Worm (Caenorhabditis elegans) whole organism, late embryonic: ENCODE data around the gene Y54G2A.77.

Experiments
- ceh-9 ChIP-seq: sonication (generic microtip); optimal IDR thresholded peaks from 2 replicates; lab custom pipeline; 2016; ENCODE audit warnings: mild to moderate bottlenecking, missing genetic modification characterization, inconsistent platforms, missing compliant biosample characterization
- fkh-10 ChIP-seq: fragments of 150-350 bp; optimal IDR thresholded peaks from 2 replicates; lab custom pipeline; 2014; ENCODE audit warnings: missing biosample characterization, missing genetic modification reagents, missing genetic modification characterization
- hlh-13 ChIP-seq: fragments of 200-800 bp; sonication (Bioruptor generic); optimal IDR thresholded peaks from 2 replicates; lab custom pipeline; 2018; ENCODE audit warnings: mild to moderate bottlenecking, missing genetic modification characterization, missing compliant biosample characterization
- hlh-30 ChIP-seq: sonication (generic microtip); optimal IDR thresholded peaks from 2 replicates; lab custom pipeline; 2017; ENCODE audit warnings: antibody characterized with exemption, missing genetic modification characterization, missing compliant biosample characterization; ENCODE audit not compliant: insufficient read depth
- nfya-1 ChIP-seq: sonication (generic microtip); optimal IDR thresholded peaks from 2 replicates; lab custom pipeline; 2017; ENCODE audit warnings: missing genetic modification characterization, mild to moderate bottlenecking, missing compliant biosample characterization, antibody characterized with exemption, moderate library complexity
- npax-4 ChIP-seq: sonication (generic microtip); optimal IDR thresholded peaks from 2 replicates; lab custom pipeline; 2016; ENCODE audit warnings: missing genetic modification characterization, missing compliant biosample characterization
- pha-4 ChIP-seq: fragments of 150-350 bp; optimal IDR thresholded peaks from 2 replicates; lab custom pipeline; 2018; ENCODE audit warnings: missing biosample characterization, missing genetic modification reagents, missing genetic modification characterization
- sox-4 ChIP-seq: sonication (generic microtip); optimal IDR thresholded peaks from 2 replicates; lab custom pipeline; 2017; ENCODE audit warnings: mild to moderate bottlenecking, missing genetic modification characterization, inconsistent platforms, missing compliant biosample characterization
- unc-42 ChIP-seq: sonication (generic microtip); optimal IDR thresholded peaks from 2 replicates; lab custom pipeline; 2016; ENCODE audit warnings: missing genotype, missing genetic modification characterization, missing compliant biosample characterization

- TF ChIP-seq ceh-9 (tag; lab: Kevin White, UChicago), result no peak
- no peak for TF ChIP-seq hlh-30 (tag; lab: Kevin White, UChicago)
- TF ChIP-seq unc-42 (tag; lab: Kevin White, UChicago), result no peak
- no peak for TF ChIP-seq sox-4 (tag; lab: Kevin White, UChicago)
- no peak for TF ChIP-seq nfya-1
- TF ChIP-seq pha-4 (tag; lab: Kevin White, UChicago), result no peak
- TF ChIP-seq npax-4 (tag; lab: Kevin White, UChicago), result no peak
- TF ChIP-seq fkh-10 (GFP tag; lab: Kevin White, UChicago), result no peak
- TF ChIP-seq hlh-13, result no peak
These were observed 8.9 kb upstream of the Y54G2A.77 start for ce11 chrIV:2753541-2753940.
